Worm (Caenorhabditis elegans) whole organism, L1 larva: Measurements from ENCODE around the gene B0334.20.

Experiments
- C04F5.9 ChIP-seq: sonication (generic microtip); optimal IDR thresholded peaks from 2 replicates; lab custom pipeline; 2016; ENCODE audit warnings: missing genetic modification characterization, missing compliant biosample characterization
- C16A3.4 ChIP-seq: fragments of 150-350 bp; optimal IDR thresholded peaks from 2 replicates; lab custom pipeline; 2014; ENCODE audit warnings: missing biosample characterization, missing genetic modification characterization
- C34B4.2 ChIP-seq: sonication (generic microtip); optimal IDR thresholded peaks from 2 replicates; lab custom pipeline; 2017; ENCODE audit warnings: mild to moderate bottlenecking, missing genetic modification characterization, missing compliant biosample characterization
- F16B12.6 ChIP-seq: fragments of 150-350 bp; optimal IDR thresholded peaks from 2 replicates; lab custom pipeline; 2014; ENCODE audit warnings: missing biosample characterization, missing genetic modification characterization
- aha-1 ChIP-seq: fragments of 150-350 bp; optimal IDR thresholded peaks from 2 replicates; lab custom pipeline; 2014; ENCODE audit warnings: missing biosample characterization, missing genetic modification characterization
- aly-2 ChIP-seq: fragments of 150-350 bp; optimal IDR thresholded peaks from 2 replicates; lab custom pipeline; 2014; ENCODE audit warnings: missing biosample characterization, missing genetic modification characterization
- ama-1 ChIP-seq: fragments of 150-350 bp; optimal IDR thresholded peaks from 2 replicates; lab custom pipeline; 2014
- ceh-8 ChIP-seq: fragments of 200-800 bp; sonication (Bioruptor generic); optimal IDR thresholded peaks from 2 replicates; lab custom pipeline; 2018; ENCODE audit warnings: mild to moderate bottlenecking, missing genetic modification characterization, moderate library complexity, missing compliant biosample characterization
- ceh-82 ChIP-seq, 3 experiments: fragments of 150-350 bp in 1 of 3; sonication (generic microtip) in 2 of 3; optimal IDR thresholded peaks; 2 replicates each; lab custom pipeline; 2014 to 2017; ENCODE audit warnings: missing biosample characterization in 3 of 3, missing genetic modification characterization in 3 of 3
- ces-1 ChIP-seq: fragments of 150-350 bp; optimal IDR thresholded peaks from 2 replicates; lab custom pipeline; 2014; ENCODE audit warnings: missing biosample characterization, missing genetic modification reagents, missing genetic modification characterization
- efl-1 ChIP-seq, 4 experiments: fragments of 150-350 bp; optimal IDR thresholded peaks in 3 of 4; peaks in 1 of 4; 1 replicate in 1 of 4; 2 replicates in 3 of 4; lab custom pipeline; 2014; ENCODE audit warnings: missing biosample characterization in 2 of 4, missing genetic modification characterization in 2 of 4, missing genetic modification reagents in 2 of 4
- efl-3 ChIP-seq: fragments of 200-800 bp; sonication (Bioruptor generic); optimal IDR thresholded peaks from 2 replicates; lab custom pipeline; 2018; ENCODE audit warnings: mild to moderate bottlenecking, missing genetic modification characterization, missing compliant biosample characterization
- egl-13 ChIP-seq: sonication (generic microtip); optimal IDR thresholded peaks from 2 replicates; lab custom pipeline; 2016; ENCODE audit warnings: missing genotype, missing genetic modification reagents, missing genetic modification characterization, missing compliant biosample characterization
- fkh-8 ChIP-seq: sonication (generic microtip); optimal IDR thresholded peaks from 2 replicates; lab custom pipeline; 2016; ENCODE audit warnings: mild to moderate bottlenecking, missing genetic modification characterization, missing compliant biosample characterization
- irx-1 ChIP-seq: sonication (generic microtip); optimal IDR thresholded peaks from 2 replicates; lab custom pipeline; 2016; ENCODE audit warnings: missing genetic modification characterization, missing compliant biosample characterization
- isw-1 ChIP-seq: fragments of 200-800 bp; sonication (Bioruptor generic); IDR thresholded peaks from 2 replicates; pipeline ENCODE4 v1.3.6; 2022; ENCODE audit warnings: missing genetic modification characterization, missing compliant biosample characterization
- lin-15B ChIP-seq: fragments of 150-350 bp; sonication (generic microtip); optimal IDR thresholded peaks from 3 replicates; lab custom pipeline; 2014; ENCODE audit warnings: missing biosample characterization, missing genetic modification characterization
- lin-35 ChIP-seq, 2 experiments: fragments of 150-350 bp; optimal IDR thresholded peaks; 2 replicates each; lab custom pipeline; 2014; ENCODE audit warnings: missing biosample characterization in 2 of 2, missing genetic modification characterization in 2 of 2, missing genetic modification reagents in 2 of 2
- lir-3 ChIP-seq: sonication (generic microtip); optimal IDR thresholded peaks from 2 replicates; lab custom pipeline; 2016; ENCODE audit warnings: mild to moderate bottlenecking, missing genetic modification characterization, moderate library complexity, missing compliant biosample characterization; ENCODE audit not compliant: poor library complexity
- mab-9 ChIP-seq: fragments of 200-800 bp; sonication (Bioruptor generic); IDR thresholded peaks from 2 replicates; pipeline ENCODE4 v1.3.6; 2022; ENCODE audit warnings: missing genetic modification reagents, missing genetic modification characterization, missing compliant biosample characterization
- mdl-1 ChIP-seq, 2 experiments: fragments of 150-350 bp; optimal IDR thresholded peaks; 2 replicates each; lab custom pipeline; 2014 to 2017; ENCODE audit warnings: missing biosample characterization in 2 of 2, missing genetic modification characterization in 2 of 2, inconsistent platforms in 1 of 2
- mef-2 ChIP-seq: fragments of 150-350 bp; optimal IDR thresholded peaks from 2 replicates; lab custom pipeline; 2014; ENCODE audit warnings: missing biosample characterization, missing genetic modification characterization
- mep-1 ChIP-seq: fragments of 150-350 bp; optimal IDR thresholded peaks from 2 replicates; lab custom pipeline; 2014; ENCODE audit warnings: missing biosample characterization, missing genetic modification characterization
- nhr-11 ChIP-seq: fragments of 150-350 bp; optimal IDR thresholded peaks from 2 replicates; lab custom pipeline; 2014; ENCODE audit warnings: missing biosample characterization, missing genetic modification characterization
- nhr-12 ChIP-seq: sonication (generic microtip); optimal IDR thresholded peaks from 2 replicates; lab custom pipeline; 2017; ENCODE audit warnings: missing biosample characterization, missing genetic modification characterization
- nhr-20 ChIP-seq: sonication (generic microtip); optimal IDR thresholded peaks from 2 replicates; lab custom pipeline; 2016; ENCODE audit warnings: mild to moderate bottlenecking, missing genetic modification characterization, missing compliant biosample characterization
- nhr-47 ChIP-seq: sonication (generic microtip); optimal IDR thresholded peaks from 2 replicates; lab custom pipeline; 2016; ENCODE audit warnings: mild to moderate bottlenecking, missing genetic modification characterization, moderate library complexity, missing compliant biosample characterization
- nhr-71 ChIP-seq: sonication (generic microtip); optimal IDR thresholded peaks from 2 replicates; lab custom pipeline; 2016; ENCODE audit warnings: mild to moderate bottlenecking, missing genetic modification characterization, moderate library complexity, missing compliant biosample characterization
- nhr-76 ChIP-seq: sonication (generic microtip); optimal IDR thresholded peaks from 2 replicates; lab custom pipeline; 2017; ENCODE audit warnings: missing biosample characterization, missing genetic modification characterization
- nhr-85 ChIP-seq: sonication (generic microtip); peaks from one replicate; lab custom pipeline; 2016; ENCODE audit warnings: missing genetic modification characterization, inconsistent platforms, missing compliant biosample characterization
- pax-3 ChIP-seq: fragments of 200-800 bp; sonication (Bioruptor generic); optimal IDR thresholded peaks from 2 replicates; lab custom pipeline; 2018; ENCODE audit warnings: mild to moderate bottlenecking, missing genetic modification characterization, moderate library complexity, missing compliant biosample characterization
- pqm-1 ChIP-seq: sonication (generic microtip); optimal IDR thresholded peaks from 3 replicates; lab custom pipeline; 2017; ENCODE audit warnings: missing biosample characterization, missing genetic modification characterization
- rnt-1 ChIP-seq: sonication (generic microtip); optimal IDR thresholded peaks from 2 replicates; lab custom pipeline; 2016; ENCODE audit warnings: mild to moderate bottlenecking, missing genetic modification characterization, moderate library complexity, missing compliant biosample characterization
- snu-23 ChIP-seq: sonication (generic microtip); optimal IDR thresholded peaks from 2 replicates; lab custom pipeline; 2016; ENCODE audit warnings: missing genetic modification characterization, missing compliant biosample characterization
- sox-4 ChIP-seq: sonication (generic microtip); optimal IDR thresholded peaks from 2 replicates; lab custom pipeline; 2016; ENCODE audit warnings: missing genetic modification characterization, missing compliant biosample characterization
- sup-37 ChIP-seq: fragments of 200-800 bp; sonication (Bioruptor generic); optimal IDR thresholded peaks from 2 replicates; lab custom pipeline; 2018; ENCODE audit warnings: mild to moderate bottlenecking, missing genetic modification characterization, missing compliant biosample characterization
- tlp-1 ChIP-seq: fragments of 150-350 bp; optimal IDR thresholded peaks from 2 replicates; lab custom pipeline; 2014; ENCODE audit warnings: missing biosample characterization, missing genetic modification characterization
- unc-130 ChIP-seq: fragments of 150-350 bp; optimal IDR thresholded peaks from 2 replicates; lab custom pipeline; 2017; ENCODE audit warnings: missing biosample characterization, missing genetic modification characterization, inconsistent platforms
- unc-86 ChIP-seq: sonication (generic microtip); optimal IDR thresholded peaks from 2 replicates; lab custom pipeline; 2016; ENCODE audit warnings: missing genetic modification characterization, missing compliant biosample characterization
- unc-98 ChIP-seq: fragments of 200-800 bp; sonication (Bioruptor generic); IDR thresholded peaks from 2 replicates; pipeline ENCODE4 v1.3.6; 2022; ENCODE audit warnings: missing genetic modification characterization, missing compliant biosample characterization
- vab-15 ChIP-seq: sonication (generic microtip); optimal IDR thresholded peaks from 2 replicates; lab custom pipeline; 2017; ENCODE audit warnings: missing genotype, mild to moderate bottlenecking, missing genetic modification characterization, missing compliant biosample characterization
- xbp-1 ChIP-seq: sonication (generic microtip); optimal IDR thresholded peaks from 2 replicates; lab custom pipeline; 2016; ENCODE audit warnings: missing genetic modification characterization, missing compliant biosample characterization
- zip-4 ChIP-seq: fragments of 200-800 bp; sonication (Bioruptor generic); optimal IDR thresholded peaks from 2 replicates; lab custom pipeline; 2018; ENCODE audit warnings: mild to moderate bottlenecking, missing genetic modification characterization, moderate library complexity, missing compliant biosample characterization
- ztf-11 ChIP-seq, 2 experiments: sonication (generic microtip); optimal IDR thresholded peaks; 2 replicates each; lab custom pipeline; 2016 to 2017; ENCODE audit warnings: missing genetic modification characterization in 2 of 2, missing biosample characterization in 1 of 2, missing compliant biosample characterization in 1 of 2
- ztf-4 ChIP-seq: fragments of 150-350 bp; optimal IDR thresholded peaks from 2 replicates; lab custom pipeline; 2014; ENCODE audit warnings: missing biosample characterization, missing genetic modification characterization

Gene B0334.20

ce11 chrII:11453025-11453424 is 47.2 kb downstream of the B0334.20 start, which contains the start of gene rsp-1 (continued):
- peak; percentile 82 for TF ChIP-seq C04F5.9
- peak; percentile 84 for TF ChIP-seq mep-1 (tag; lab: Kevin White, UChicago)
- TF ChIP-seq ztf-4: peak; percentile 84
- TF ChIP-seq nhr-76 (tag; lab: Kevin White, UChicago): no peak
- peak; percentile 91 for TF ChIP-seq nhr-47 (tag; lab: Kevin White, UChicago)
- peak; percentile 45 for TF ChIP-seq sox-4 (tag; lab: Kevin White, UChicago)
- TF ChIP-seq pax-3 (tag; lab: Kevin White, UChicago): peak; percentile 73
- TF ChIP-seq unc-86 (tag; lab: Kevin White, UChicago): peak; percentile 83
- peak; percentile 13 for TF ChIP-seq mef-2
- TF ChIP-seq nhr-71 (tag; lab: Kevin White, UChicago): peak; percentile 93
- TF ChIP-seq C34B4.2 (tag; lab: Kevin White, UChicago): no peak
- no peak for TF ChIP-seq mab-9 (GFP tag; lab: Robert Waterston, UW)
- peak; percentile 92 to 95 (median 94) for TF ChIP-seq ceh-82 (tag; optimal IDR thresholded peaks at IDR 0.05; lab: Kevin White, UChicago)
- TF ChIP-seq zip-4 (GFP tag; lab: Kevin White, UChicago): peak; percentile 74
- no peak for TF ChIP-seq nhr-12 (tag; lab: Kevin White, UChicago)
- peak; percentile 68 for TF ChIP-seq lir-3 (tag; lab: Kevin White, UChicago)
- no peak for TF ChIP-seq ces-1
- TF ChIP-seq pqm-1: no peak
- TF ChIP-seq lin-15B: peak; percentile 84
- TF ChIP-seq unc-130 (tag; lab: Kevin White, UChicago): peak; percentile 91
- peak; percentile 94 for TF ChIP-seq snu-23 (GFP tag; lab: Kevin White, UChicago)
- peak; percentile 94 for TF ChIP-seq nhr-20 (tag; lab: Kevin White, UChicago)
- peak; percentile 95 for TF ChIP-seq C16A3.4 (tag; lab: Kevin White, UChicago)
- TF ChIP-seq aly-2 (tag; lab: Kevin White, UChicago): peak; percentile 65
- peak; percentile 88 to 90 for TF ChIP-seq efl-1 (optimal IDR thresholded peaks at IDR 0.05; lab: Kevin White, UChicago)
- TF ChIP-seq efl-1 (GFP tag; optimal IDR thresholded peaks at IDR 0.05 in 1 of 2; lab: Kevin White, UChicago): peak; percentile 84 to 98
- TF ChIP-seq F16B12.6: peak; percentile 69
- no peak for TF ChIP-seq tlp-1 (tag; lab: Kevin White, UChicago)
- peak; percentile 46 for TF ChIP-seq nhr-11 (tag; lab: Kevin White, UChicago)
- peak in 1 of 2 experiments; percentile 85 for TF ChIP-seq mdl-1 (tag; optimal IDR thresholded peaks at IDR 0.05; lab: Kevin White, UChicago)
- peak; percentile 39 for TF ChIP-seq sup-37 (GFP tag; lab: Kevin White, UChicago)
- TF ChIP-seq ztf-11 (tag; optimal IDR thresholded peaks at IDR 0.05; lab: Kevin White, UChicago): peak in 1 of 2 experiments; percentile 71
- peak; percentile 79 for TF ChIP-seq fkh-8 (tag; lab: Kevin White, UChicago)
- peak; percentile 94 for TF ChIP-seq rnt-1 (tag; lab: Kevin White, UChicago)
- TF ChIP-seq unc-98: no peak
- TF ChIP-seq ama-1: no peak
- TF ChIP-seq lin-35 (GFP tag; optimal IDR thresholded peaks at IDR 0.05; lab: Kevin White, UChicago): peak; percentile 90 to 94
- TF ChIP-seq nhr-85: peak; percentile 92
- TF ChIP-seq aha-1: peak; percentile 17
- TF ChIP-seq efl-3 (GFP tag; lab: Kevin White, UChicago): no peak
- TF ChIP-seq irx-1 (tag; lab: Kevin White, UChicago): peak; percentile 76
- peak; percentile 67 for TF ChIP-seq vab-15
- TF ChIP-seq xbp-1 (tag; lab: Kevin White, UChicago): peak; percentile 90
- peak; percentile 87 for TF ChIP-seq isw-1 (GFP tag; lab: Robert Waterston, UW)

- TF ChIP-seq egl-13 (tag; lab: Kevin White, UChicago): no peak
- TF ChIP-seq zip-4 (GFP tag; lab: Kevin White, UChicago): no peak
- TF ChIP-seq ceh-8 (GFP tag; lab: Kevin White, UChicago): no peak
- TF ChIP-seq rnt-1 (tag; lab: Kevin White, UChicago): no peak
- TF ChIP-seq, all 84 proteins: peak for 0
These were observed 47.7 kb downstream of the B0334.20 start, which contains the start of gene rsp-2 for ce11 chrII:11452498-11453005. rsp-2 (minus strand) TSS chrII:11452955.
